Worm (Caenorhabditis elegans): ENCODE results near the gene best-20.

- TF ChIP-seq ceh-63 (GFP tag; optimal IDR thresholded peaks at IDR 0.05) (no peak), mdl-1 (tag; optimal IDR thresholded peaks at IDR 0.05) (no peak), nhr-76 (tag; optimal IDR thresholded peaks at IDR 0.05) (no peak), blmp-1 (tag; optimal IDR thresholded peaks at IDR 0.05) (no peak), ceh-82 (tag; optimal IDR thresholded peaks at IDR 0.05) (no peak), pqm-1 (tag; optimal IDR thresholded peaks at IDR 0.05) (no peak), lsy-2 (tag; optimal IDR thresholded peaks at IDR 0.05) (no peak)
Measured at ce11 chrIV:3743748-3744147, 12.3 kb upstream of the best-20 start, which contains the start of gene siah-1.
